Fruit fly (Drosophila melanogaster) whole organism, prepupa: ENCODE results near the gene PH4alphaNE2.

ENCODE experiments used
- Blimp-1 ChIP-seq: fragments of 200-800 bp; sonication (Bioruptor generic); optimal IDR thresholded peaks from 3 replicates; lab custom pipeline; 2017; ENCODE audit warnings: missing biosample characterization, missing genetic modification characterization, mild to moderate bottlenecking, moderate library complexity, missing genetic modification reagents
- CG10631 ChIP-seq: fragments of 200-800 bp; sonication (Bioruptor generic); optimal IDR thresholded peaks from 2 replicates; lab custom pipeline; 2016; ENCODE audit warnings: missing biosample characterization, missing genetic modification characterization
- CG10669 ChIP-seq: fragments of 200-800 bp; sonication (Bioruptor generic); optimal IDR thresholded peaks from 3 replicates; lab custom pipeline; 2018; ENCODE audit warnings: missing biosample characterization, mild to moderate bottlenecking, missing genetic modification characterization, moderate library complexity
- CG11762 ChIP-seq: fragments of 200-800 bp; sonication (Bioruptor generic); optimal IDR thresholded peaks from 3 replicates; lab custom pipeline; 2016; ENCODE audit warnings: missing biosample characterization, missing genetic modification characterization; ENCODE audit not compliant: insufficient read depth
- CG11902 ChIP-seq: fragments of 200-800 bp; sonication (Bioruptor generic); optimal IDR thresholded peaks from 3 replicates; lab custom pipeline; 2016; ENCODE audit warnings: missing biosample characterization, missing genetic modification characterization
- CG15336 ChIP-seq: fragments of 200-800 bp; sonication (Bioruptor generic); IDR thresholded peaks from 2 replicates; pipeline ENCODE4 v1.3.6; 2022; ENCODE audit warnings: missing biosample characterization, missing genetic modification characterization
- CG32006 ChIP-seq: fragments of 200-800 bp; sonication (Bioruptor generic); optimal IDR thresholded peaks from 3 replicates; lab custom pipeline; 2017; ENCODE audit warnings: missing biosample characterization, mild to moderate bottlenecking, missing genetic modification characterization
- CG6163 ChIP-seq: fragments of 200-800 bp; sonication (Bioruptor generic); IDR thresholded peaks from 3 replicates; pipeline ENCODE4 v1.3.6; 2022; ENCODE audit warnings: missing biosample characterization, missing genetic modification characterization
- CG6792 ChIP-seq: fragments of 200-800 bp; sonication (Bioruptor generic); optimal IDR thresholded peaks from 3 replicates; lab custom pipeline; 2016; ENCODE audit warnings: missing biosample characterization, missing genetic modification characterization
- CG6854 ChIP-seq: fragments of 200-800 bp; sonication (Bioruptor generic); optimal IDR thresholded peaks from 2 replicates; lab custom pipeline; 2017; ENCODE audit warnings: missing biosample characterization, mild to moderate bottlenecking, missing genetic modification characterization
- CG7368 ChIP-seq: fragments of 200-800 bp; sonication (Bioruptor generic); optimal IDR thresholded peaks from 3 replicates; lab custom pipeline; 2016; ENCODE audit warnings: missing biosample characterization, missing genetic modification characterization
- Eip78C ChIP-seq: fragments of 200-800 bp; sonication (Bioruptor generic); peaks from one replicate; lab custom pipeline; 2016; ENCODE audit warnings: missing biosample characterization, missing genetic modification characterization
- Ets96B ChIP-seq: fragments of 200-800 bp; optimal IDR thresholded peaks from 2 replicates; lab custom pipeline; 2019; ENCODE audit warnings: missing biosample characterization, mild to moderate bottlenecking, missing genetic modification characterization, moderate library complexity
- Hr39 ChIP-seq: fragments of 200-800 bp; sonication (Bioruptor generic); optimal IDR thresholded peaks from 2 replicates; lab custom pipeline; 2016; ENCODE audit warnings: missing biosample characterization, missing genetic modification characterization
- Lpt ChIP-seq: fragments of 200-800 bp; sonication (Bioruptor generic); optimal IDR thresholded peaks from 3 replicates; lab custom pipeline; 2016; ENCODE audit warnings: missing biosample characterization, missing genetic modification characterization
- achi ChIP-seq: fragments of 200-800 bp; sonication (Bioruptor generic); optimal IDR thresholded peaks from 3 replicates; lab custom pipeline; 2016; ENCODE audit warnings: missing biosample characterization, missing genetic modification characterization
- acj6 ChIP-seq: fragments of 200-800 bp; sonication (Bioruptor generic); optimal IDR thresholded peaks from 3 replicates; lab custom pipeline; 2016; ENCODE audit warnings: missing biosample characterization, missing genetic modification characterization
- cyc ChIP-seq: fragments of 200-800 bp; sonication (Bioruptor generic); optimal IDR thresholded peaks from 3 replicates; lab custom pipeline; 2016; ENCODE audit warnings: missing biosample characterization, missing genetic modification characterization
- eg ChIP-seq: fragments of 200-800 bp; sonication (Bioruptor generic); IDR thresholded peaks from 3 replicates; pipeline ENCODE4 v1.3.6; 2022; ENCODE audit warnings: missing biosample characterization, missing genetic modification characterization
- fkh ChIP-seq: fragments of 200-800 bp; sonication (Bioruptor generic); optimal IDR thresholded peaks from 3 replicates; lab custom pipeline; 2017; ENCODE audit warnings: missing biosample characterization, mild to moderate bottlenecking, missing genetic modification characterization, moderate library complexity
- svp ChIP-seq: fragments of 200-800 bp; sonication (Bioruptor generic); peaks from one replicate; lab custom pipeline; 2016; ENCODE audit warnings: missing biosample characterization, missing genetic modification characterization

Gene PH4alphaNE2

dm6 chr3R:30461608-30462243 is 50.3 kb downstream of the PH4alphaNE2 start (continued):
- TF ChIP-seq CG10631 (GFP tag; lab: Kevin White, UChicago) = peak; percentile 62
- no peak for TF ChIP-seq fkh
- TF ChIP-seq cyc (GFP tag; lab: Kevin White, UChicago) = peak; percentile 6
- peak; percentile 53 for TF ChIP-seq Ets96B (tag; lab: Kevin White, UChicago)
- peak; percentile 61 for TF ChIP-seq CG10669
- peak; percentile 45 for TF ChIP-seq Lpt (GFP tag; lab: Kevin White, UChicago)
- TF ChIP-seq svp = peak; percentile 98
- TF ChIP-seq acj6 (GFP tag; lab: Kevin White, UChicago) = peak; percentile 60
- peak; percentile 24 for TF ChIP-seq CG11902
- peak; percentile 71 for TF ChIP-seq CG32006 (GFP tag; lab: Kevin White, UChicago)
- peak; percentile 92 for TF ChIP-seq Eip78C (GFP tag; lab: Kevin White, UChicago)
- no peak for TF ChIP-seq Blimp-1
- TF ChIP-seq Hr39 = peak; percentile 27

dm6 chr3R:30460187-30460586 is 51.8 kb downstream of the PH4alphaNE2 start:
- TF ChIP-seq svp (peak; percentile 50), CG6163 (peak; percentile 41; the same call in 1 of the 3 replicates), Eip78C (GFP tag; lab: Kevin White, UChicago) (peak; percentile 26), CG7368 (GFP tag; lab: Kevin White, UChicago) (no peak), achi (GFP tag; lab: Kevin White, UChicago) (no peak), CG6854 (peak; percentile 21), CG6792 (GFP tag; lab: Kevin White, UChicago) (no peak), eg (GFP tag; lab: Robert Waterston, UW) (peak; percentile 10; the same call in 1 of the 3 replicates), cyc (GFP tag; lab: Kevin White, UChicago) (no peak), CG15336 (peak; percentile 18; the same call in 1 of the 2 replicates), CG11762 (no peak), CG32006 (GFP tag; lab: Kevin White, UChicago) (no peak), CG11902 (no peak)
- TF ChIP-seq, all 60 proteins: peak for 6
